Worm (Caenorhabditis elegans) whole organism, midembryonic: Measurements from ENCODE around the gene F38E1.10.

Experiments used
- med-1 ChIP-seq: sonication (generic microtip); optimal IDR thresholded peaks from 2 replicates; lab custom pipeline; 2017; ENCODE audit warnings: missing genetic modification characterization, mild to moderate bottlenecking, missing compliant biosample characterization, antibody characterized with exemption, missing genetic modification reagents; ENCODE audit not compliant: insufficient read depth
- tab-1 ChIP-seq: fragments of 200-800 bp; sonication (Bioruptor generic); IDR thresholded peaks from 2 replicates; pipeline ENCODE4 v1.3.6; 2022; ENCODE audit warnings: missing genetic modification characterization, missing compliant biosample characterization
- ztf-23 ChIP-seq: fragments of 200-800 bp; sonication (Bioruptor generic); IDR thresholded peaks from 2 replicates; pipeline ENCODE4 v1.3.6; 2022; ENCODE audit warnings: missing genetic modification reagents, missing genetic modification characterization, missing compliant biosample characterization

ce11 chrV:8357756-8358155 lies 17.6 kb downstream of the F38E1.10 start:
- TF ChIP-seq ztf-23 (GFP tag; lab: Robert Waterston, UW): no peak
- no peak for TF ChIP-seq tab-1
- no peak for TF ChIP-seq med-1 (GFP tag; lab: Kevin White, UChicago)
